Worm (Caenorhabditis elegans): ENCODE results near the gene prx-14.

Gene prx-14

DNA sequence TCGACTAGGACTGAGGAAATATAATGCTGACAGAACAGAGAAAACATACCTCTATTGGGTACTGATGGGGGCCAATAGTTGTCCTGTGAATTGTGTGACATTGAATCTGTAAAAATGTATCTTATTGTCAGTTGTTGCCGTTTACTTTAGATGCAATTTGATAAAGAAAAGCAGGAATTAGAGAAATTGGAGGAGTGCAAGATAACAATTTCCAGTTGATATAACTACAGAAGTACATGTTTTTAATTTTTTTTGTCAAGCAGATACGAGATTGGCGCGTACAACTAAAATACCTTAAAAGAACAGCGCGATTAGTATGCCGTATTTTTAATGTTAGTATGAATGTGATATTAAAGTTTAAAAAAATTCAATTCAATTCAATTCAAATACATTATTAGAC lies 35.1 kb downstream of the prx-14 start, which contains the start of gene zip-6:
TSS of gene zip-6 (minus strand) at position 101 of the 400 bp plus-strand sequence.
- TF ChIP-seq lsl-1 (GFP tag; optimal IDR thresholded peaks at IDR 0.05) (no peak), gei-17 (GFP tag; optimal IDR thresholded peaks at IDR 0.05) (no peak), T26A5.8 (tag; optimal IDR thresholded peaks at IDR 0.05) (no peak), dpff-1 (tag; optimal IDR thresholded peaks at IDR 0.05) (no peak), atf-7 (tag; optimal IDR thresholded peaks at IDR 0.05) (no peak), nfya-2 (GFP tag; IDR thresholded peaks at IDR 0.05) (no peak), ztf-3 (GFP tag; optimal IDR thresholded peaks at IDR 0.05) (no peak), rcor-1 (GFP tag; IDR thresholded peaks at IDR 0.05) (no peak), ets-4 (GFP tag; optimal IDR thresholded peaks at IDR 0.05) (no peak), aptf-3 (GFP tag; IDR thresholded peaks at IDR 0.05) (no peak), let-526 (GFP tag; IDR thresholded peaks at IDR 0.05) (no peak), D2030.7 (GFP tag; IDR thresholded peaks at IDR 0.05) (no peak), hlh-12 (tag; optimal IDR thresholded peaks at IDR 0.05) (no peak), lin-40 (tag; optimal IDR thresholded peaks at IDR 0.05) (no peak), Y67H2A.10 (GFP tag; conservative IDR thresholded peaks at IDR 0.05) (no peak), egl-44 (GFP tag; IDR thresholded peaks at IDR 0.05) (no peak), dpl-1 (GFP tag; optimal IDR thresholded peaks at IDR 0.05) (no peak), nhr-80 (tag; optimal IDR thresholded peaks at IDR 0.05) (no peak), hmg-1.2 (GFP tag; IDR thresholded peaks at IDR 0.05) (no peak)

DNA sequence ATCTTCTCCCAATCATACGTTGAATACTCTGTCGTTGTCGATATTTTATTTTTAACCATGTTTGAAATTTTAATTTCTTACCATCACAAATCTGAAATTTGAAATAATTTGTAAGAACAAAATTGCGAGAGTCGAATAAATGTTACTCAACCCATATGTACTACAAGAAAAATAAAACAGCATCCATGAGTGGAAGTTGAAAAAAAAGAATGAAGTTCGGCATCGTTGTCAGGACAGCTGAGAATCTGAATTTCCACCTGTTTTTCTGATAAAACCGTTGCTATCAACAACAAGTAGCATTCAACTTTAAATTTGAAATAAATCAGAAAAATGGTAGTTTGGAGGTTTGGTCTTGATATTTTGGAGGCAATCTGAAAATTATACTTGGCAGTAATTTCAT lies 40.9 kb downstream of the prx-14 start, which contains the start of gene C29F4.3:
TSS of gene C29F4.3 (minus strand) at position 101 of the 400 bp plus-strand sequence.
- no peak for TF ChIP-seq fkh-3 (tag; optimal IDR thresholded peaks at IDR 0.05)
- no peak for TF ChIP-seq snpc-1.1 (tag; optimal IDR thresholded peaks at IDR 0.05; ENCODE audit: insufficient read depth)
- no peak for TF ChIP-seq C06A6.2 (GFP tag; conservative IDR thresholded peaks at IDR 0.05)
- no peak for TF ChIP-seq ceh-27 (GFP tag; optimal IDR thresholded peaks at IDR 0.05)
- TF ChIP-seq cebp-1 (GFP tag; IDR thresholded peaks at IDR 0.05), result no peak
- no peak for TF ChIP-seq cebp-1 (tag; optimal IDR thresholded peaks at IDR 0.05)
- no peak for TF ChIP-seq pbrm-1 (GFP tag; IDR thresholded peaks at IDR 0.05)
- TF ChIP-seq D2030.7 (GFP tag; IDR thresholded peaks at IDR 0.05), result no peak
- TF ChIP-seq let-526 (GFP tag; IDR thresholded peaks at IDR 0.05), result no peak
- TF ChIP-seq lin-26 (GFP tag; IDR thresholded peaks at IDR 0.05), result no peak
- no peak for TF ChIP-seq K12H6.12 (tag; optimal IDR thresholded peaks at IDR 0.05)
- TF ChIP-seq madf-10 (tag; optimal IDR thresholded peaks at IDR 0.05), result no peak
- no peak for TF ChIP-seq rec-8 (tag; optimal IDR thresholded peaks at IDR 0.05)
- no peak for TF ChIP-seq ceh-58 (GFP tag; IDR thresholded peaks at IDR 0.05)

DNA sequence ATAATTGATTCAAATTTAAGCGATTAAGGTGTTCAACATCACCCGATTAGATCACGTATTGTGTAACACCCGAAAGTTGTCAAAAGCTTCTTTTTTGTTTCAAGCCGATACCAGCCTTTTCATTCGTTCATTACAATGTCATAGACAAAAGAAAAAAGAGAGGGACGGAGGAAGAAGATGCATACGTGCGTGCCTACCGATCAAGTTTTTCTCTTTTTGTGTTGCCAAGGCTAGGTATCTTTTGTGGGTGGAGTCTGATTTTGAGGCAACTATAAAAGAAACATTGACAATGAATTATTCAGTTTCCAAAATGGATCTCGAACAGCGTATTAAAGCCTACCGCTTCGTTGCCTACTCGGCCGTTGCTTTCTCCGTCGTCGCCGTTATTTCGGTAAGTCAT lies 42.3 kb downstream of the prx-14 start, which contains the start of gene col-125:
TSS of gene col-125 (plus strand) at position 301 of the 400 bp plus-strand sequence.
- TF ChIP-seq F52B5.7 (tag; optimal IDR thresholded peaks at IDR 0.05) (no peak), zim-3 (tag; optimal IDR thresholded peaks at IDR 0.05) (no peak), tlf-1 (GFP tag; optimal IDR thresholded peaks at IDR 0.05) (no peak), let-526 (GFP tag; IDR thresholded peaks at IDR 0.05) (no peak)

DNA sequence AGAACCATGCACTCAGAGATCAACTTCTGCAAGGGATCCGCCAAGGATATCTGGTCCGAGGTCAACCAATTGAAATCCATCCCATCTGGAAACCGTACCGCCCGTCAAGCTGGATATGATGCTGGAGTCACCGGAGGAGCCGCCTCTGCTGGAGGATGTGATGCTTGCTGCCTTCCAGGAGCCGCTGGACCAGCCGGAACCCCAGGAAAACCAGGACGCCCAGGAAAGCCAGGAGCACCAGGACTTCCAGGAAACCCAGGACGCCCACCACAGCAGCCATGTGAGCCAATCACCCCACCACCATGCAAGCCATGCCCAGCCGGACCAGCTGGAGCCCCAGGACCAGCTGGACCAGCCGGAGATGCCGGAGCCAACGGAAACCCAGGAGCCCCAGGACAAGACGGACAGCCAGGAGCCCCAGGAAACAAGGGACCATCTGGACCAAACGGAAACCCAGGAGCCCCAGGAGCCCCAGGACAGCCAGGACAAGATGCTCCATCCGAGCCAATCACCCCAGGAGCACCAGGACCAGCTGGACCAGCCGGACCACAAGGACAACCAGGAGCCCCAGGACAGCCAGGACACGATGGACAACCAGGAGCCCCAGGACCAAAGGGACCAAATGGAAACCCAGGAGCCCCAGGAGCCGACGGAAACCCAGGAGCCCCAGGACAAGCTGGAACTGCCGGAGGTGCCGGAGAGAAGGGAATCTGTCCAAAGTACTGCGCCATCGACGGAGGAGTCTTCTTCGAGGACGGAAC lies 43.0 kb downstream of the prx-14 start:
- TF ChIP-seq cebp-2 (GFP tag; IDR thresholded peaks at IDR 0.05) (0 out of 2 replicates have a peak, but pooled peaks have one; percentile 5), egrh-3 (GFP tag; IDR thresholded peaks at IDR 0.05) (peak; percentile 96)
